Worm (Caenorhabditis elegans): ENCODE results near the gene srd-5.

Gene srd-5

DNA sequence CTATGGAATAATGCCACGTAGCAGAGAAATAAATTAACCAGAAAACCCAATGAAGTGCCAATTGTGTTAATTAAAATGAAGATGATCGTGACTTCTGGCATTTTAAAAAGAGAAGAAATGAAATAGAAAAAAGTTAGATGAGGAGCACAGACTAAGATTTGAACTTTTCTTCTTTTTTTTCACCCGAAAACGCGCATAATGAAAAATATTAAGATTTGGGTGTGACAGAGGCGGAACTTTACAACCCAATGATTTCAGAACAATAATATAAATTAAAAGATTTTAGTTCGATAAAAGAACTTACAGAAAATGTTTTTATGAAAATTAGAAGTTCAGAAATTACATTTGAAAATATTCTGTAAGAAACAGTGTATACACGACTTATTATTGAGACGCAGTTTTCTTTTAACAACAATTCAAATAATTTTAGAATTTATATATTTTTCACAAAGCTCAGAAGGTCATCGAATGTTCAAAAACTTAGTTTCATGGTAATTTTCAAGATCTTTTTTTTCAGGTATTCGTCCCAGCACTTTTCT is 28.8 kb downstream of the srd-5 start, which contains the start of the genes srd-8 and B0547.2:
TSS of gene srd-8 (minus strand) at position 101 of the 539 bp plus-strand sequence.
TSS of gene B0547.2 (plus strand) at position 489 of the 539 bp plus-strand sequence.
- TF ChIP-seq F10E7.11 (tag; optimal IDR thresholded peaks at IDR 0.05) (no peak), F55B11.4 (tag; optimal IDR thresholded peaks at IDR 0.05; ENCODE audit: borderline replicate concordance, insufficient read depth) (no peak), bed-2 (GFP tag; IDR thresholded peaks at IDR 0.05) (no peak), lsy-27 (tag; optimal IDR thresholded peaks at IDR 0.05; ENCODE audit: borderline replicate concordance, insufficient read depth) (no peak), D2030.7 (GFP tag; IDR thresholded peaks at IDR 0.05) (no peak), hlh-26 (GFP tag; conservative IDR thresholded peaks at IDR 0.05) (no peak), egl-18 (GFP tag; IDR thresholded peaks at IDR 0.05) (no peak), Y95B8A.8 (GFP tag; IDR thresholded peaks at IDR 0.05) (no peak), nhr-80 (tag; optimal IDR thresholded peaks at IDR 0.05) (no peak), lir-1 (GFP tag; conservative IDR thresholded peaks at IDR 0.05) (no peak), rec-8 (tag; optimal IDR thresholded peaks at IDR 0.05) (no peak), bed-1 (GFP tag; IDR thresholded peaks at IDR 0.05) (no peak), nhr-27 (tag; optimal IDR thresholded peaks at IDR 0.05) (no peak), F33H1.4 (GFP tag; IDR thresholded peaks at IDR 0.05) (no peak), F49E8.2 (tag; optimal IDR thresholded peaks at IDR 0.05; ENCODE audit: insufficient read depth) (no peak), mxl-1 (tag; optimal IDR thresholded peaks at IDR 0.05) (no peak), zim-3 (tag; optimal IDR thresholded peaks at IDR 0.05) (no peak), hmg-1.2 (GFP tag; IDR thresholded peaks at IDR 0.05) (no peak), ztf-22 (GFP tag; optimal IDR thresholded peaks at IDR 0.05) (no peak), ztf-6 (GFP tag; IDR thresholded peaks at IDR 0.05) (no peak)

ce11 chrIV:5635551-5635950 is 38.8 kb downstream of the srd-5 start, which contains the start of gene srd-13:
srd-13 (minus strand) TSS chrIV:5635651.
- TF ChIP-seq B0261.1 (tag; optimal IDR thresholded peaks at IDR 0.05) (no peak), ztf-28 (GFP tag; IDR thresholded peaks at IDR 0.05) (no peak), mel-28 (tag; optimal IDR thresholded peaks at IDR 0.05; ENCODE audit: borderline replicate concordance) (no peak), F49E8.2 (tag; optimal IDR thresholded peaks at IDR 0.05; ENCODE audit: insufficient read depth) (no peak), repo-1 (tag; optimal IDR thresholded peaks at IDR 0.05) (no peak), let-526 (GFP tag; IDR thresholded peaks at IDR 0.05) (no peak), sdz-38 (tag; optimal IDR thresholded peaks at IDR 0.05) (no peak), D2030.7 (GFP tag; IDR thresholded peaks at IDR 0.05) (no peak)

DNA sequence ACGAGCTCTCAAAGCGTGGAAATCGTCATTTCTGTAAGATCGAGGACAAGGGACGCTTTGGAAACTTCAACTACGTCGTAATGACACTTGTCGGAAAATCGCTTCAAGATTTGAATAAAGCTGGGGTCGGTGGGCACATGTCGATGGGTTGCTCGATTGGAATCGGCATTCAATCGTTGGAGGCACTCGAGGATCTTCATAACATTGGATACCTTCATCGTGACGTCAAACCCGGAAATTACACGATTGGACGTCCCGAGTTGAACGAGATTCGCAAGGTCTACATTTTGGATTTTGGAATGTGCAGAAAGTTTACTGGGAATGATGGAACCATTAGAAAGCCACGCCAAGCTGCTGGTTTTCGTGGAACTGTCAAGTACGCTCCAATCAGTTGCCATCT is 41.8 kb downstream of the srd-5 start:
- TF ChIP-seq ztf-25 (GFP tag; IDR thresholded peaks at IDR 0.05) (no peak), lin-54 (GFP tag; optimal IDR thresholded peaks at IDR 0.05) (no peak), lin-40 (tag; optimal IDR thresholded peaks at IDR 0.05) (no peak), F55B11.4 (tag; optimal IDR thresholded peaks at IDR 0.05; ENCODE audit: borderline replicate concordance, insufficient read depth) (no peak), hmg-20 (GFP tag; IDR thresholded peaks at IDR 0.05) (no peak), attf-5 (GFP tag; optimal IDR thresholded peaks at IDR 0.05) (no peak), fkh-3 (tag; optimal IDR thresholded peaks at IDR 0.05) (no peak), B0035.1 (tag; optimal IDR thresholded peaks at IDR 0.05) (no peak), ztf-6 (GFP tag; IDR thresholded peaks at IDR 0.05) (no peak), athp-1 (tag; optimal IDR thresholded peaks at IDR 0.05) (no peak), ccch-3 (GFP tag; optimal IDR thresholded peaks at IDR 0.05) (no peak), F37B4.10 (GFP tag; IDR thresholded peaks at IDR 0.05) (no peak), Y53G8AR.9 (GFP tag; conservative IDR thresholded peaks at IDR 0.05) (no peak)

Measured in whole organism, young adult.